Fruit fly (Drosophila melanogaster): ENCODE measurements around the gene PNUTS.
A peak's percentile ranks its signal among the peaks of the same experiment; 100 is the strongest.

PNUTS gene

dm6 chr2L:870285-870684 lies at the start of gene PNUTS:
Gene PNUTS, plus strand, starts transcription at chr2L:870465.
- TF ChIP-seq psq (optimal IDR thresholded peaks at IDR 0.05) (no peak), usp (GFP tag; optimal IDR thresholded peaks at IDR 0.05) (no peak), pan (optimal IDR thresholded peaks at IDR 0.05) (no peak), EcR (GFP tag; optimal IDR thresholded peaks at IDR 0.05) (no peak), CG8478 (optimal IDR thresholded peaks at IDR 0.05) (no peak), Dll (optimal IDR thresholded peaks at IDR 0.05) (no peak)

dm6 chr2L:821242-821985 lies 48.9 kb upstream of the PNUTS start, which contains the start of gene CG3662:
Gene CG3662, plus strand, starts transcription at chr2L:821289.
- TF ChIP-seq CG8478 (optimal IDR thresholded peaks at IDR 0.05) (no peak), Dll (optimal IDR thresholded peaks at IDR 0.05) (no peak), pan (optimal IDR thresholded peaks at IDR 0.05) (no peak), psq (optimal IDR thresholded peaks at IDR 0.05) (no peak), usp (GFP tag; optimal IDR thresholded peaks at IDR 0.05) (no peak), EcR (GFP tag; optimal IDR thresholded peaks at IDR 0.05) (no peak)

dm6 chr2L:821986-822711 lies 48.1 kb upstream of the PNUTS start:
- TF ChIP-seq psq (optimal IDR thresholded peaks at IDR 0.05) (no peak), pan (optimal IDR thresholded peaks at IDR 0.05) (no peak), usp (GFP tag; optimal IDR thresholded peaks at IDR 0.05) (no peak), CG8478 (optimal IDR thresholded peaks at IDR 0.05) (no peak), EcR (GFP tag; optimal IDR thresholded peaks at IDR 0.05) (no peak), Dll (optimal IDR thresholded peaks at IDR 0.05) (no peak)

- no peak for TF ChIP-seq CG8478 (optimal IDR thresholded peaks at IDR 0.05)
- TF ChIP-seq pan (optimal IDR thresholded peaks at IDR 0.05), result no peak
- TF ChIP-seq usp (GFP tag; optimal IDR thresholded peaks at IDR 0.05), result no peak
- TF ChIP-seq Dll (optimal IDR thresholded peaks at IDR 0.05), result no peak
- TF ChIP-seq EcR (GFP tag; optimal IDR thresholded peaks at IDR 0.05), result no peak
- TF ChIP-seq psq (optimal IDR thresholded peaks at IDR 0.05), result no peak
Observed at dm6 chr2L:825768-826263, 44.4 kb upstream of the PNUTS start, which contains the start of the genes CG3862 and dock. Gene CG3862, minus strand, starts transcription at chr2L:825861. Gene dock, plus strand, starts transcription at chr2L:825969.

- no peak for TF ChIP-seq CG8478 (optimal IDR thresholded peaks at IDR 0.05)
- peak; percentile 46 for TF ChIP-seq Dll (optimal IDR thresholded peaks at IDR 0.05)
Observed at dm6 chr2L:826388-826787, 43.9 kb upstream of the PNUTS start.

dm6 chr2L:827049-827448 lies 43.2 kb upstream of the PNUTS start:
- TF ChIP-seq pan (optimal IDR thresholded peaks at IDR 0.05) (no peak), EcR (GFP tag; optimal IDR thresholded peaks at IDR 0.05) (no peak), usp (GFP tag; optimal IDR thresholded peaks at IDR 0.05) (no peak), Dll (optimal IDR thresholded peaks at IDR 0.05) (no peak), CG8478 (optimal IDR thresholded peaks at IDR 0.05) (no peak), psq (optimal IDR thresholded peaks at IDR 0.05) (no peak)

dm6 chr2L:827516-828362 lies 42.5 kb upstream of the PNUTS start:
- TF ChIP-seq CG8478 (optimal IDR thresholded peaks at IDR 0.05), result no peak
- TF ChIP-seq psq (optimal IDR thresholded peaks at IDR 0.05), result no peak
- no peak for TF ChIP-seq Dll (optimal IDR thresholded peaks at IDR 0.05)
- no peak for TF ChIP-seq usp (GFP tag; optimal IDR thresholded peaks at IDR 0.05)
- no peak for TF ChIP-seq pan (optimal IDR thresholded peaks at IDR 0.05)
- no peak for TF ChIP-seq EcR (GFP tag; optimal IDR thresholded peaks at IDR 0.05)

dm6 chr2L:837989-838388 lies 32.3 kb upstream of the PNUTS start:
- TF ChIP-seq pan (optimal IDR thresholded peaks at IDR 0.05) (peak; percentile 56), EcR (GFP tag; optimal IDR thresholded peaks at IDR 0.05) (no peak)

dm6 chr2L:838786-839185 lies 31.5 kb upstream of the PNUTS start:
- TF ChIP-seq Dll (optimal IDR thresholded peaks at IDR 0.05), result no peak

dm6 chr2L:840022-840421 lies 30.2 kb upstream of the PNUTS start:
- TF ChIP-seq EcR (GFP tag; optimal IDR thresholded peaks at IDR 0.05), result peak in 1 of 2 experiments; percentile 19
- TF ChIP-seq pan (optimal IDR thresholded peaks at IDR 0.05), result no peak
- no peak for TF ChIP-seq CG8478 (optimal IDR thresholded peaks at IDR 0.05)

dm6 chr2L:840716-841115 lies 29.5 kb upstream of the PNUTS start:
- no peak for TF ChIP-seq EcR (GFP tag; optimal IDR thresholded peaks at IDR 0.05)

- TF ChIP-seq psq (optimal IDR thresholded peaks at IDR 0.05) (no peak), Dll (optimal IDR thresholded peaks at IDR 0.05) (no peak), usp (GFP tag; optimal IDR thresholded peaks at IDR 0.05) (no peak), CG8478 (optimal IDR thresholded peaks at IDR 0.05) (no peak), pan (optimal IDR thresholded peaks at IDR 0.05) (no peak)
Observed at dm6 chr2L:841708-842107, 28.6 kb upstream of the PNUTS start.

All from whole organism.